Fruit fly (Drosophila melanogaster) whole organism, embryonic: ENCODE measurements around the gene smid.
A peak's percentile ranks its signal among the peaks of the same experiment; 100 is the strongest.

Experiments
- CG12744 ChIP-seq: fragments of 200-800 bp; sonication (Bioruptor generic); optimal IDR thresholded peaks from 2 replicates; lab custom pipeline; 2016; ENCODE audit warnings: missing biosample characterization, missing genetic modification characterization
- CG14050 ChIP-seq: fragments of 200-800 bp; sonication (Bioruptor generic); IDR thresholded peaks from 3 replicates; pipeline ENCODE4 v1.3.6; 2022; ENCODE audit warnings: missing biosample characterization, missing genetic modification characterization
- CG1602 ChIP-seq: fragments of 200-800 bp; sonication (Bioruptor generic); optimal IDR thresholded peaks from 3 replicates; lab custom pipeline; 2016; ENCODE audit warnings: missing biosample characterization, missing genetic modification characterization
- CG2116 ChIP-seq: fragments of 200-800 bp; sonication (Bioruptor generic); optimal IDR thresholded peaks from 3 replicates; lab custom pipeline; 2018; ENCODE audit warnings: missing biosample characterization, mild to moderate bottlenecking, missing genetic modification characterization
- CG2129 ChIP-seq: fragments of 200-800 bp; sonication (Bioruptor generic); IDR thresholded peaks from 2 replicates; pipeline ENCODE4 v1.3.6; 2022; ENCODE audit warnings: missing biosample characterization, missing genetic modification characterization; ENCODE audit not compliant: partially characterized antibody
- CG33557 ChIP-seq: fragments of 200-800 bp; sonication (Bioruptor generic); optimal IDR thresholded peaks from 2 replicates; lab custom pipeline; 2019; ENCODE audit warnings: missing biosample characterization, mild to moderate bottlenecking, missing genetic modification characterization, moderate library complexity
- CG6654 ChIP-seq: fragments of 200-800 bp; sonication (Bioruptor generic); optimal IDR thresholded peaks from 2 replicates; lab custom pipeline; 2017; ENCODE audit warnings: missing biosample characterization, mild to moderate bottlenecking, missing genetic modification characterization
- CG7839 ChIP-seq: fragments of 200-800 bp; sonication (Bioruptor generic); optimal IDR thresholded peaks from 3 replicates; lab custom pipeline; 2018; ENCODE audit warnings: missing biosample characterization, mild to moderate bottlenecking, missing genetic modification characterization, moderate library complexity
- CG7928 ChIP-seq: fragments of 200-800 bp; sonication (Bioruptor generic); optimal IDR thresholded peaks from 2 replicates; lab custom pipeline; 2017; ENCODE audit warnings: missing biosample characterization, mild to moderate bottlenecking, missing genetic modification characterization
- CG7987 ChIP-seq: fragments of 200-800 bp; sonication (Bioruptor generic); optimal IDR thresholded peaks from 2 replicates; lab custom pipeline; 2018; ENCODE audit warnings: missing biosample characterization, mild to moderate bottlenecking, missing genetic modification characterization, moderate library complexity
- CG9609 ChIP-seq: fragments of 200-800 bp; sonication (Bioruptor generic); optimal IDR thresholded peaks from 3 replicates; lab custom pipeline; 2016; ENCODE audit warnings: missing biosample characterization, missing genetic modification characterization
- CG9817 ChIP-seq: fragments of 200-800 bp; sonication (Bioruptor generic); optimal IDR thresholded peaks from 2 replicates; lab custom pipeline; 2018; ENCODE audit warnings: missing biosample characterization, mild to moderate bottlenecking, missing genetic modification characterization, moderate library complexity
- CG9876 ChIP-seq: fragments of 200-800 bp; sonication (Bioruptor generic); optimal IDR thresholded peaks from 2 replicates; lab custom pipeline; 2016; ENCODE audit warnings: missing biosample characterization, missing genetic modification characterization
- Chrac-16 ChIP-seq: fragments of 200-800 bp; sonication (Bioruptor generic); optimal IDR thresholded peaks from 3 replicates; lab custom pipeline; 2016; ENCODE audit warnings: missing biosample characterization, missing genetic modification characterization
- CkIIα-i1 ChIP-seq: fragments of 200-800 bp; sonication (Bioruptor generic); IDR thresholded peaks from 2 replicates; pipeline ENCODE4 v1.3.6; 2022; ENCODE audit warnings: missing biosample characterization, missing genetic modification characterization
- CoRest ChIP-seq: fragments of 200-800 bp; sonication (Bioruptor generic); optimal IDR thresholded peaks from 3 replicates; lab custom pipeline; 2018; ENCODE audit warnings: missing biosample characterization, mild to moderate bottlenecking, missing genetic modification characterization, moderate library complexity
- D ChIP-seq, 2 experiments: fragments of 200-800 bp in 1 of 2; fragments of >200 bp in 1 of 2; sonication (Bioruptor generic) in 1 of 2; optimal IDR thresholded peaks; 2 replicates in 1 of 2; 3 replicates in 1 of 2; lab custom pipeline; 2017; ENCODE audit warnings: mild to moderate bottlenecking in 1 of 2, missing biosample characterization in 1 of 2, missing genetic modification characterization in 1 of 2, missing genetic modification reagents in 1 of 2
- Dek ChIP-seq: fragments of 200-800 bp; sonication (Bioruptor generic); optimal IDR thresholded peaks from 3 replicates; lab custom pipeline; 2019; ENCODE audit warnings: missing biosample characterization, mild to moderate bottlenecking, missing genetic modification characterization, moderate library complexity
- Dll ChIP-seq: fragments of 200-800 bp; sonication (Bioruptor generic); IDR thresholded peaks from 4 replicates; pipeline ENCODE4 v1.3.6; 2022; ENCODE audit warnings: missing biosample characterization, missing genetic modification characterization; ENCODE audit not compliant: partially characterized antibody
- Dp ChIP-seq: fragments of 200-800 bp; sonication (Bioruptor generic); optimal IDR thresholded peaks from 2 replicates; lab custom pipeline; 2018; ENCODE audit warnings: missing biosample characterization, mild to moderate bottlenecking, missing genetic modification characterization, moderate library complexity
- Elba2 ChIP-seq: fragments of 200-800 bp; sonication (Bioruptor generic); optimal IDR thresholded peaks from 3 replicates; lab custom pipeline; 2016; ENCODE audit warnings: missing biosample characterization, missing genetic modification characterization
- Ets65A ChIP-seq: fragments of 200-800 bp; sonication (Bioruptor generic); peaks from one replicate; lab custom pipeline; 2016; ENCODE audit warnings: missing biosample characterization, missing genetic modification characterization
- HmgZ ChIP-seq: fragments of 200-800 bp; sonication (Bioruptor generic); optimal IDR thresholded peaks from 2 replicates; lab custom pipeline; 2018; ENCODE audit warnings: missing biosample characterization, mild to moderate bottlenecking, missing genetic modification characterization
- Jarid2 ChIP-seq: fragments of 200-800 bp; sonication (Bioruptor generic); optimal IDR thresholded peaks from 3 replicates; lab custom pipeline; 2017; ENCODE audit warnings: mild to moderate bottlenecking, missing biosample characterization, missing genetic modification reagents, missing genetic modification characterization
- NC2α ChIP-seq: fragments of 200-800 bp; sonication (Bioruptor generic); optimal IDR thresholded peaks from 2 replicates; lab custom pipeline; 2016; ENCODE audit warnings: missing biosample characterization, missing genetic modification characterization
- NC2β ChIP-seq: fragments of 200-800 bp; sonication (Bioruptor generic); optimal IDR thresholded peaks from 2 replicates; lab custom pipeline; 2016; ENCODE audit warnings: missing biosample characterization, missing genetic modification characterization
- NfI ChIP-seq: fragments of 200-800 bp; sonication (Bioruptor generic); optimal IDR thresholded peaks from 3 replicates; lab custom pipeline; 2018; ENCODE audit warnings: missing biosample characterization, mild to moderate bottlenecking, missing genetic modification characterization, moderate library complexity
- Oaz ChIP-seq: fragments of 200-800 bp; sonication (Bioruptor generic); IDR thresholded peaks from 2 replicates; pipeline ENCODE4 v1.3.6; 2022; ENCODE audit warnings: missing biosample characterization, missing genetic modification characterization
- Poxn ChIP-seq: fragments of 200-800 bp; sonication (Bioruptor generic); IDR thresholded peaks from 2 replicates; pipeline ENCODE4 v1.3.6; 2022; ENCODE audit warnings: missing biosample characterization, missing genetic modification characterization
- amos ChIP-seq: fragments of 200-800 bp; sonication (Bioruptor generic); IDR thresholded peaks from 2 replicates; pipeline ENCODE4 v1.3.6; 2022; ENCODE audit warnings: missing biosample characterization, missing genetic modification characterization; ENCODE audit not compliant: partially characterized antibody
- bowl ChIP-seq: fragments of 200-800 bp; sonication (Bioruptor generic); IDR thresholded peaks from 2 replicates; pipeline ENCODE4 v1.3.6; 2022; ENCODE audit warnings: missing biosample characterization, missing genetic modification characterization
- corto ChIP-seq: fragments of 200-800 bp; sonication (Bioruptor generic); optimal IDR thresholded peaks from 2 replicates; lab custom pipeline; 2016; ENCODE audit warnings: missing biosample characterization, mild to moderate bottlenecking, missing genetic modification characterization, moderate library complexity
- dati ChIP-seq: fragments of 200-800 bp; sonication (Bioruptor generic); IDR thresholded peaks from 2 replicates; pipeline ENCODE4 v1.3.6; 2022; ENCODE audit warnings: missing biosample characterization, missing genetic modification characterization
- dpn ChIP-seq, 2 experiments: fragments of 200-800 bp; sonication (Bioruptor generic); optimal IDR thresholded peaks; 3 replicates each; lab custom pipeline; 2016; ENCODE audit warnings: missing biosample characterization in 2 of 2, missing genetic modification characterization in 2 of 2
- fru ChIP-seq: fragments of >200 bp; optimal IDR thresholded peaks from 2 replicates; lab custom pipeline; 2017
- ftz-f1 ChIP-seq: fragments of 200-800 bp; sonication (Bioruptor generic); optimal IDR thresholded peaks from 2 replicates; lab custom pipeline; 2016; ENCODE audit warnings: missing biosample characterization, missing genetic modification characterization
- gce ChIP-seq: fragments of 200-800 bp; sonication (Bioruptor generic); IDR thresholded peaks from 3 replicates; pipeline ENCODE4 v1.3.6; 2022; ENCODE audit warnings: missing biosample characterization, missing genetic modification characterization
- kni ChIP-seq: fragments of 200-800 bp; sonication (Bioruptor generic); optimal IDR thresholded peaks from 3 replicates; lab custom pipeline; 2017; ENCODE audit warnings: mild to moderate bottlenecking, missing biosample characterization, missing genetic modification reagents, missing genetic modification characterization
- lola ChIP-seq, 3 experiments: fragments of >200 bp in 2 of 3; fragments of 200-800 bp in 1 of 3; sonication (Bioruptor generic) in 1 of 3; optimal IDR thresholded peaks; 2 replicates each; lab custom pipeline; 2017 to 2019; ENCODE audit warnings: missing biosample characterization in 3 of 3, missing genetic modification characterization in 3 of 3, mild to moderate bottlenecking in 1 of 3, moderate library complexity in 1 of 3
- otp ChIP-seq: fragments of 200-800 bp; sonication (Bioruptor generic); IDR thresholded peaks from 3 replicates; pipeline ENCODE4, ENCODE4 v1.3.6; 2022; ENCODE audit warnings: missing biosample characterization, missing genetic modification characterization
- pfk ChIP-seq: fragments of 200-800 bp; sonication (Bioruptor generic); optimal IDR thresholded peaks from 2 replicates; lab custom pipeline; 2018; ENCODE audit warnings: missing biosample characterization, mild to moderate bottlenecking, missing genetic modification characterization, moderate library complexity
- sc ChIP-seq, 3 experiments: fragments of >200 bp in 2 of 3; fragments of 200-800 bp in 1 of 3; sonication (Bioruptor generic) in 1 of 3; optimal IDR thresholded peaks; 2 replicates in 2 of 3; 3 replicates in 1 of 3; lab custom pipeline; 2017; ENCODE audit warnings: mild to moderate bottlenecking in 1 of 3, missing biosample characterization in 1 of 3, missing genetic modification characterization in 1 of 3, missing genetic modification reagents in 1 of 3
- schlank ChIP-seq: fragments of 200-800 bp; sonication (Bioruptor generic); optimal IDR thresholded peaks from 2 replicates; lab custom pipeline; 2018; ENCODE audit warnings: missing biosample characterization, mild to moderate bottlenecking, missing genetic modification characterization
- seq ChIP-seq: fragments of 200-800 bp; sonication (Bioruptor generic); IDR thresholded peaks from 2 replicates; pipeline ENCODE4 v1.3.6; 2022; ENCODE audit warnings: missing biosample characterization, missing genetic modification characterization
- tx ChIP-seq: fragments of 200-800 bp; sonication (Bioruptor generic); optimal IDR thresholded peaks from 2 replicates; lab custom pipeline; 2016; ENCODE audit warnings: missing biosample characterization, missing genetic modification characterization
- vnd ChIP-seq: fragments of 200-800 bp; sonication (Bioruptor generic); IDR thresholded peaks from 3 replicates; pipeline ENCODE4 v1.3.6; 2022; ENCODE audit warnings: missing biosample characterization, missing genetic modification characterization; ENCODE audit not compliant: partially characterized antibody
- wor ChIP-seq: fragments of 200-800 bp; sonication (Bioruptor generic); IDR thresholded peaks from 2 replicates; pipeline ENCODE4 v1.3.6; 2022; ENCODE audit warnings: missing biosample characterization, missing genetic modification characterization
- yki ChIP-seq: fragments of >200 bp; optimal IDR thresholded peaks from 3 replicates; lab custom pipeline; 2018
- z ChIP-seq: fragments of 200-800 bp; sonication (Bioruptor generic); IDR thresholded peaks from 3 replicates; pipeline ENCODE4 v1.3.6; 2022; ENCODE audit warnings: missing biosample characterization, missing genetic modification characterization
- zf30C ChIP-seq: fragments of 200-800 bp; sonication (Bioruptor generic); optimal IDR thresholded peaks from 3 replicates; lab custom pipeline; 2018; ENCODE audit warnings: missing biosample characterization, mild to moderate bottlenecking, missing genetic modification characterization

smid gene

dm6 chr3L:7344965-7345427, 36.4 kb upstream of the smid start, which contains the start of gene Cln7 (continued):
- TF ChIP-seq Oaz (no peak), bowl (GFP tag; lab: Robert Waterston, UW) (no peak), CG9817 (tag; lab: Kevin White, UChicago) (no peak), CG2116 (GFP tag; lab: Kevin White, UChicago) (peak; percentile 5), HmgZ (tag; lab: Kevin White, UChicago) (peak; percentile 43), vnd (GFP tag; lab: Robert Waterston, UW) (no peak), Jarid2 (GFP tag; lab: Kevin White, UChicago) (peak; percentile 92), sc (optimal IDR thresholded peaks at IDR 0.05; lab: Kevin White, UChicago) (no peak), sc (GFP tag; optimal IDR thresholded peaks at IDR 0.05; lab: Kevin White, UChicago) (no peak), zf30C (GFP tag; lab: Kevin White, UChicago) (no peak), Chrac-16 (no peak), yki (lab: Kevin White, UChicago) (no peak), dpn (GFP tag; optimal IDR thresholded peaks at IDR 0.05; lab: Kevin White, UChicago) (no peak), NfI (GFP tag; lab: Kevin White, UChicago) (peak; percentile 11), Dll (GFP tag; lab: Robert Waterston, UW) (0 out of 4 replicates have a peak, but pooled peaks have one; percentile 24), CG1602 (GFP tag; lab: Kevin White, UChicago) (no peak), kni (GFP tag; lab: Kevin White, UChicago) (peak; percentile 89), fru (lab: Kevin White, UChicago) (no peak), pfk (GFP tag; lab: Kevin White, UChicago) (peak; percentile 8), CkIIα-i1 (GFP tag; lab: Robert Waterston, UW) (no peak), lola (GFP tag; optimal IDR thresholded peaks at IDR 0.05; lab: Kevin White, UChicago) (no peak), Ets65A (no peak), CG7839 (peak; percentile 25), otp (GFP tag; lab: Robert Waterston, UW) (peak; percentile 59; the same call in 1 of the 3 replicates), schlank (tag; lab: Kevin White, UChicago) (peak; percentile 15), seq (GFP tag; lab: Robert Waterston, UW) (peak; percentile 25; the same call in 1 of the 2 replicates), Dp (GFP tag; lab: Kevin White, UChicago) (no peak), gce (GFP tag; lab: Robert Waterston, UW) (peak; percentile 66; the same call in 1 of the 3 replicates), CG7928 (GFP tag; lab: Kevin White, UChicago) (no peak), CG14050 (GFP tag; lab: Robert Waterston, UW) (no peak), wor (GFP tag; lab: Robert Waterston, UW) (no peak), D (optimal IDR thresholded peaks at IDR 0.05; lab: Kevin White, UChicago) (no peak), D (GFP tag; optimal IDR thresholded peaks at IDR 0.05; lab: Kevin White, UChicago) (no peak), CG9876 (GFP tag; lab: Kevin White, UChicago) (no peak), NC2β (GFP tag; lab: Kevin White, UChicago) (no peak), Dek (no peak), amos (GFP tag; lab: Robert Waterston, UW) (peak; percentile 44; the same call in 1 of the 2 replicates), corto (GFP tag; lab: Kevin White, UChicago) (no peak), CG7987 (GFP tag; lab: Kevin White, UChicago) (peak; percentile 53), z (0 out of 3 replicates have a peak, but pooled peaks have one; percentile 59), Elba2 (GFP tag; lab: Kevin White, UChicago) (no peak), NC2α (GFP tag; lab: Kevin White, UChicago) (no peak), CG9609 (GFP tag; lab: Kevin White, UChicago) (no peak), dati (GFP tag; lab: Robert Waterston, UW) (no peak), CG2129 (GFP tag; lab: Robert Waterston, UW) (no peak), CoRest (no peak), CG33557 (GFP tag; lab: Kevin White, UChicago) (no peak), Poxn (GFP tag; lab: Robert Waterston, UW) (no peak), ftz-f1 (GFP tag; lab: Kevin White, UChicago) (peak; percentile 61), CG6654 (GFP tag; lab: Kevin White, UChicago) (no peak), tx (GFP tag; lab: Kevin White, UChicago) (no peak), CG12744 (GFP tag; lab: Kevin White, UChicago) (no peak)
